Worm (Caenorhabditis elegans) whole organism, young adult: ENCODE measurements around the gene F33H12.7.

Experiments
- B0035.1 ChIP-seq: sonication (generic microtip); optimal IDR thresholded peaks from 2 replicates; lab custom pipeline; 2016; ENCODE audit warnings: missing genetic modification characterization, mild to moderate bottlenecking, missing compliant biosample characterization, missing genotype, missing genetic modification reagents
- B0261.1 ChIP-seq: sonication (generic microtip); optimal IDR thresholded peaks from 2 replicates; lab custom pipeline; 2016; ENCODE audit warnings: mild to moderate bottlenecking, missing genetic modification characterization, moderate library complexity, missing compliant biosample characterization
- F10E7.11 ChIP-seq: sonication (generic microtip); optimal IDR thresholded peaks from 2 replicates; lab custom pipeline; 2017; ENCODE audit warnings: mild to moderate bottlenecking, missing genetic modification characterization, moderate library complexity, missing compliant biosample characterization
- F23B12.7 ChIP-seq: sonication (generic microtip); optimal IDR thresholded peaks from 2 replicates; lab custom pipeline; 2017; ENCODE audit warnings: missing genetic modification characterization, mild to moderate bottlenecking, missing compliant biosample characterization, antibody characterized with exemption, moderate library complexity; ENCODE audit not compliant: insufficient read depth
- F37B4.10 ChIP-seq: fragments of 200-800 bp; sonication (Bioruptor generic); IDR thresholded peaks from 2 replicates; pipeline ENCODE4 v1.3.6; 2022; ENCODE audit warnings: missing genetic modification characterization, missing compliant biosample characterization
- F39B2.1 ChIP-seq: fragments of 200-800 bp; sonication (Bioruptor generic); IDR thresholded peaks from 2 replicates; pipeline ENCODE4 v1.3.6; 2022; ENCODE audit warnings: missing genetic modification reagents, missing genetic modification characterization, missing compliant biosample characterization
- F52B5.7 ChIP-seq: sonication (generic microtip); optimal IDR thresholded peaks from 2 replicates; lab custom pipeline; 2016; ENCODE audit warnings: mild to moderate bottlenecking, missing genetic modification characterization, missing compliant biosample characterization
- F55B11.4 ChIP-seq: sonication (generic microtip); optimal IDR thresholded peaks from 2 replicates; lab custom pipeline; 2016; ENCODE audit warnings: missing compliant biosample characterization, missing genetic modification characterization, borderline replicate concordance; ENCODE audit not compliant: insufficient read depth
- T07F8.4 ChIP-seq: sonication (generic microtip); optimal IDR thresholded peaks from 2 replicates; lab custom pipeline; 2016; ENCODE audit warnings: mild to moderate bottlenecking, missing genetic modification characterization, moderate library complexity, missing compliant biosample characterization
- Y53F4B.3 ChIP-seq: fragments of 200-800 bp; sonication (Bioruptor generic); IDR thresholded peaks from 2 replicates; pipeline ENCODE4 v1.3.6; 2022; ENCODE audit warnings: missing genetic modification reagents, missing genetic modification characterization, missing compliant biosample characterization
- Y53G8AR.9 ChIP-seq: fragments of 200-800 bp; sonication (Bioruptor generic); conservative IDR thresholded peaks from 2 replicates; pipeline ENCODE4 v1.3.6; 2022; ENCODE audit warnings: missing genetic modification reagents, missing genetic modification characterization, missing compliant biosample characterization
- Y67H2A.10 ChIP-seq: fragments of 200-800 bp; sonication (Bioruptor generic); conservative IDR thresholded peaks from 2 replicates; pipeline ENCODE4 v1.3.6; 2022; ENCODE audit warnings: missing genetic modification reagents, missing genetic modification characterization, missing compliant biosample characterization
- Y79H2A.3 ChIP-seq: fragments of 200-800 bp; sonication (Bioruptor generic); conservative IDR thresholded peaks from 2 replicates; pipeline ENCODE4 v1.3.6; 2022; ENCODE audit warnings: missing genetic modification reagents, missing genetic modification characterization, missing compliant biosample characterization
- Y95B8A.8 ChIP-seq: fragments of 200-800 bp; sonication (Bioruptor generic); IDR thresholded peaks from 2 replicates; pipeline ENCODE4 v1.3.6; 2022; ENCODE audit warnings: missing genetic modification reagents, missing genetic modification characterization, missing compliant biosample characterization
- ama-1 ChIP-seq, 3 experiments: fragments of 150-350 bp in 1 of 3; sonication (generic microtip) in 2 of 3; optimal IDR thresholded peaks; 2 replicates each; lab custom pipeline; 2014 to 2018; ENCODE audit warnings: missing biosample characterization in 2 of 3, missing genetic modification characterization in 2 of 3, missing genetic modification reagents in 2 of 3
- aptf-3 ChIP-seq: fragments of 200-800 bp; sonication (Bioruptor generic); IDR thresholded peaks from 2 replicates; pipeline ENCODE4 v1.3.6; 2022; ENCODE audit warnings: missing genetic modification characterization, missing compliant biosample characterization
- bed-2 ChIP-seq: fragments of 200-800 bp; sonication (Bioruptor generic); IDR thresholded peaks from 2 replicates; pipeline ENCODE4 v1.3.6; 2022; ENCODE audit warnings: missing genetic modification reagents, missing genetic modification characterization, missing compliant biosample characterization
- cebp-1 ChIP-seq, 2 experiments: fragments of 200-800 bp in 1 of 2; sonication (Bioruptor generic) in 1 of 2; sonication (generic microtip) in 1 of 2; IDR thresholded peaks in 1 of 2; optimal IDR thresholded peaks in 1 of 2; 2 replicates each; pipeline versions ENCODE4 v1.3.6 to Lab custom; 2017 to 2022; ENCODE audit warnings: missing compliant biosample characterization in 2 of 2, missing genetic modification characterization in 2 of 2, mild to moderate bottlenecking in 1 of 2, missing genetic modification reagents in 1 of 2, moderate library complexity in 1 of 2
- dpff-1 ChIP-seq: sonication (generic microtip); optimal IDR thresholded peaks from 2 replicates; lab custom pipeline; 2017; ENCODE audit warnings: mild to moderate bottlenecking, missing genetic modification characterization, missing compliant biosample characterization
- dpl-1 ChIP-seq: fragments of 150-350 bp; optimal IDR thresholded peaks from 2 replicates; lab custom pipeline; 2014; ENCODE audit warnings: missing biosample characterization, missing genetic modification reagents, missing genetic modification characterization
- efl-1 ChIP-seq: fragments of 150-350 bp; optimal IDR thresholded peaks from 2 replicates; lab custom pipeline; 2014; ENCODE audit warnings: missing biosample characterization, missing genetic modification reagents, missing genetic modification characterization
- egl-44 ChIP-seq: fragments of 200-800 bp; sonication (Bioruptor generic); IDR thresholded peaks from 2 replicates; pipeline ENCODE4 v1.3.6; 2022; ENCODE audit warnings: missing genetic modification reagents, missing genetic modification characterization, missing compliant biosample characterization
- egrh-3 ChIP-seq: fragments of 200-800 bp; sonication (Bioruptor generic); IDR thresholded peaks from 2 replicates; pipeline ENCODE4 v1.3.6; 2022; ENCODE audit warnings: missing genetic modification reagents, missing genetic modification characterization, missing compliant biosample characterization
- ekl-4 ChIP-seq: fragments of 200-800 bp; sonication (Bioruptor generic); IDR thresholded peaks from 2 replicates; pipeline ENCODE4 v1.3.6; 2022; ENCODE audit warnings: missing genetic modification reagents, missing genetic modification characterization, missing compliant biosample characterization
- gei-17 ChIP-seq: fragments of 200-800 bp; sonication (Bioruptor generic); optimal IDR thresholded peaks from 2 replicates; lab custom pipeline; 2018; ENCODE audit warnings: mild to moderate bottlenecking, missing genetic modification characterization, missing compliant biosample characterization
- hlh-12 ChIP-seq: sonication (generic microtip); optimal IDR thresholded peaks from 2 replicates; lab custom pipeline; 2016; ENCODE audit warnings: missing genetic modification characterization, missing compliant biosample characterization
- hlh-26 ChIP-seq: fragments of 200-800 bp; sonication (Bioruptor generic); conservative IDR thresholded peaks from 2 replicates; pipeline ENCODE4 v1.3.6; 2022; ENCODE audit warnings: missing genetic modification reagents, missing genetic modification characterization, missing compliant biosample characterization
- hmg-20 ChIP-seq: fragments of 200-800 bp; sonication (Bioruptor generic); IDR thresholded peaks from 2 replicates; pipeline ENCODE4 v1.3.6; 2022; ENCODE audit warnings: missing genetic modification reagents, missing genetic modification characterization, missing compliant biosample characterization
- hrde-1 ChIP-seq: sonication (generic microtip); optimal IDR thresholded peaks from 2 replicates; lab custom pipeline; 2016; ENCODE audit warnings: missing genetic modification characterization, mild to moderate bottlenecking, missing compliant biosample characterization, moderate library complexity, missing genotype, missing genetic modification reagents, borderline replicate concordance
- lag-1 ChIP-seq: fragments of 200-800 bp; sonication (Bioruptor generic); IDR thresholded peaks from 2 replicates; pipeline ENCODE4 v1.3.6; 2022; ENCODE audit warnings: missing genetic modification reagents, missing genetic modification characterization, missing compliant biosample characterization
- let-607 ChIP-seq, 2 experiments: fragments of 200-800 bp in 1 of 2; sonication (Bioruptor generic) in 1 of 2; sonication (generic microtip) in 1 of 2; optimal IDR thresholded peaks; 2 replicates each; lab custom pipeline; 2016 to 2018; ENCODE audit warnings: mild to moderate bottlenecking in 2 of 2, missing compliant biosample characterization in 2 of 2, missing genetic modification characterization in 2 of 2, moderate library complexity in 2 of 2, missing genotype in 1 of 2
- lsl-1 ChIP-seq: fragments of 200-800 bp; sonication (Bioruptor generic); optimal IDR thresholded peaks from 2 replicates; lab custom pipeline; 2018; ENCODE audit warnings: mild to moderate bottlenecking, missing genetic modification characterization, moderate library complexity, missing compliant biosample characterization
- mcd-1 ChIP-seq: fragments of 200-800 bp; sonication (Bioruptor generic); IDR thresholded peaks from 2 replicates; pipeline ENCODE4 v1.3.6; 2022; ENCODE audit warnings: missing genetic modification reagents, missing genetic modification characterization, missing compliant biosample characterization
- nfya-2 ChIP-seq: fragments of 200-800 bp; sonication (Bioruptor generic); IDR thresholded peaks from 2 replicates; pipeline ENCODE4 v1.3.6; 2022; ENCODE audit warnings: missing genetic modification reagents, missing genetic modification characterization, missing compliant biosample characterization
- nhr-120 ChIP-seq: fragments of 200-800 bp; sonication (Bioruptor generic); IDR thresholded peaks from 2 replicates; pipeline ENCODE4 v1.3.6; 2022; ENCODE audit warnings: missing genetic modification characterization, missing compliant biosample characterization
- nhr-80 ChIP-seq: sonication (generic microtip); optimal IDR thresholded peaks from 2 replicates; lab custom pipeline; 2016; ENCODE audit warnings: missing genetic modification characterization, missing compliant biosample characterization
- repo-1 ChIP-seq: sonication (generic microtip); optimal IDR thresholded peaks from 2 replicates; lab custom pipeline; 2017; ENCODE audit warnings: mild to moderate bottlenecking, missing genetic modification characterization, missing compliant biosample characterization
- snpc-1.3 ChIP-seq: sonication (generic microtip); optimal IDR thresholded peaks from 2 replicates; lab custom pipeline; 2017; ENCODE audit warnings: missing genetic modification characterization, mild to moderate bottlenecking, missing compliant biosample characterization, antibody characterized with exemption, moderate library complexity, missing genotype, missing genetic modification reagents; ENCODE audit not compliant: insufficient read depth
- snpc-3.4 ChIP-seq: sonication (generic microtip); optimal IDR thresholded peaks from 2 replicates; lab custom pipeline; 2017; ENCODE audit warnings: missing genetic modification characterization, mild to moderate bottlenecking, missing compliant biosample characterization, antibody characterized with exemption, moderate library complexity, missing genotype, missing genetic modification reagents
- snpc-4 ChIP-seq, 5 experiments: fragments of 150-350 bp in 1 of 5; sonication (generic microtip) in 4 of 5; optimal IDR thresholded peaks; 2 replicates each; lab custom pipeline; 2014 to 2018; ENCODE audit warnings: missing genetic modification characterization in 5 of 5, missing biosample characterization in 3 of 5, antibody characterized with exemption in 2 of 5, mild to moderate bottlenecking in 2 of 5, missing compliant biosample characterization in 2 of 5, missing genotype in 2 of 5, moderate library complexity in 2 of 5, missing genetic modification reagents in 1 of 5
- sptf-2 ChIP-seq: fragments of 200-800 bp; sonication (Bioruptor generic); optimal IDR thresholded peaks from 2 replicates; lab custom pipeline; 2018; ENCODE audit warnings: mild to moderate bottlenecking, missing genetic modification characterization, missing compliant biosample characterization
- unc-130 ChIP-seq: sonication (generic microtip); optimal IDR thresholded peaks from 2 replicates; lab custom pipeline; 2016; ENCODE audit warnings: missing genetic modification reagents, missing genetic modification characterization, missing compliant biosample characterization
- ztf-18 ChIP-seq: sonication (generic microtip); optimal IDR thresholded peaks from 2 replicates; lab custom pipeline; 2016; ENCODE audit warnings: missing genotype, mild to moderate bottlenecking, missing genetic modification characterization, missing compliant biosample characterization

F33H12.7 gene

ce11 chrII:2578216-2578615 is 8.5 kb downstream of the F33H12.7 start:
- TF ChIP-seq snpc-4 (GFP tag; optimal IDR thresholded peaks at IDR 0.05; lab: Kevin White, UChicago): no peak
- no peak for TF ChIP-seq snpc-4 (tag; optimal IDR thresholded peaks at IDR 0.05; lab: Kevin White, UChicago)
- no peak for TF ChIP-seq ama-1 (optimal IDR thresholded peaks at IDR 0.05; lab: Kevin White, UChicago)
- no peak for TF ChIP-seq ama-1 (GFP tag; optimal IDR thresholded peaks at IDR 0.05; lab: Kevin White, UChicago)
- no peak for TF ChIP-seq mcd-1
- no peak for TF ChIP-seq ekl-4
- TF ChIP-seq aptf-3: no peak
- TF ChIP-seq snpc-1.3 (tag; lab: Kevin White, UChicago): no peak
- no peak for TF ChIP-seq nhr-80
- TF ChIP-seq unc-130 (GFP tag; lab: Kevin White, UChicago): no peak
- no peak for TF ChIP-seq repo-1 (tag; lab: Kevin White, UChicago)
- no peak for TF ChIP-seq gei-17 (GFP tag; lab: Kevin White, UChicago)
- TF ChIP-seq Y95B8A.8: no peak
- TF ChIP-seq efl-1: no peak

- TF ChIP-seq F10E7.11 (tag; lab: Kevin White, UChicago) (peak; percentile 6), hlh-12 (tag; lab: Kevin White, UChicago) (peak; percentile 60)
Observed at ce11 chrII:2570384-2570964, 16.2 kb downstream of the F33H12.7 start.

- TF ChIP-seq F55B11.4: no peak
- no peak for TF ChIP-seq Y53G8AR.9 (GFP tag; lab: Robert Waterston, UW)
- TF ChIP-seq egrh-3: no peak
- TF ChIP-seq dpl-1: peak; percentile 52
- no peak for TF ChIP-seq bed-2 (GFP tag; lab: Robert Waterston, UW)
- no peak for TF ChIP-seq hrde-1 (tag; lab: Kevin White, UChicago)
- TF ChIP-seq nhr-120 (GFP tag; lab: Robert Waterston, UW): no peak
- no peak for TF ChIP-seq Y67H2A.10 (GFP tag; lab: Robert Waterston, UW)
- no peak for TF ChIP-seq F39B2.1 (GFP tag; lab: Robert Waterston, UW)
- no peak for TF ChIP-seq dpff-1
- peak; percentile 66 for TF ChIP-seq snpc-1.3 (tag; lab: Kevin White, UChicago)
- TF ChIP-seq snpc-3.4 (tag; lab: Kevin White, UChicago): peak; percentile 59
- peak; percentile 88 for TF ChIP-seq F23B12.7 (tag; lab: Kevin White, UChicago)
- TF ChIP-seq nfya-2: no peak
- TF ChIP-seq egl-44 (GFP tag; lab: Robert Waterston, UW): no peak
- TF ChIP-seq hlh-26 (GFP tag; lab: Robert Waterston, UW): no peak
- no peak for TF ChIP-seq F52B5.7
- TF ChIP-seq F37B4.10 (GFP tag; lab: Robert Waterston, UW): no peak
- TF ChIP-seq hlh-12 (tag; lab: Kevin White, UChicago): no peak
- 0 out of 2 replicates have a peak, but pooled peaks have one; percentile 26 for TF ChIP-seq hmg-20 (GFP tag; lab: Robert Waterston, UW)
- TF ChIP-seq B0035.1: no peak
- TF ChIP-seq ztf-18 (tag; lab: Kevin White, UChicago): no peak
- no peak for TF ChIP-seq cebp-1 (GFP tag; IDR thresholded peaks at IDR 0.05; lab: Robert Waterston, UW)
- peak; percentile 66 for TF ChIP-seq cebp-1 (tag; optimal IDR thresholded peaks at IDR 0.05; lab: Kevin White, UChicago)
- TF ChIP-seq B0261.1 (tag; lab: Kevin White, UChicago): no peak
- no peak for TF ChIP-seq Y53F4B.3 (GFP tag; lab: Robert Waterston, UW)
- no peak for TF ChIP-seq T07F8.4 (tag; lab: Kevin White, UChicago)
- TF ChIP-seq lag-1 (GFP tag; lab: Robert Waterston, UW): no peak
- no peak for TF ChIP-seq Y79H2A.3 (GFP tag; lab: Robert Waterston, UW)
- no peak for TF ChIP-seq sptf-2 (GFP tag; lab: Kevin White, UChicago)
- TF ChIP-seq let-607 (tag; optimal IDR thresholded peaks at IDR 0.05; lab: Kevin White, UChicago): no peak
- TF ChIP-seq lsl-1 (GFP tag; lab: Kevin White, UChicago): peak; percentile 62
Observed at ce11 chrII:2564899-2565298, 21.8 kb downstream of the F33H12.7 start, which contains the start of gene usp-39. usp-39 (plus strand) TSS chrII:2565275.
